Fruit fly (Drosophila melanogaster) whole organism: ENCODE data around the gene GCC88.

Experiments
- CG8478 ChIP-seq: fragments of >200 bp; optimal IDR thresholded peaks from 2 replicates; lab custom pipeline; 2018; ENCODE audit warnings: inconsistent platforms
- Dll ChIP-seq: fragments of >200 bp; optimal IDR thresholded peaks from 2 replicates; lab custom pipeline; 2017
- EcR ChIP-seq, 2 experiments: fragments of >200 bp; optimal IDR thresholded peaks; 2 replicates each; lab custom pipeline; 2017; ENCODE audit warnings: missing biosample characterization in 2 of 2, missing genetic modification characterization in 2 of 2, missing genetic modification reagents in 2 of 2
- pan ChIP-seq: fragments of >200 bp; optimal IDR thresholded peaks from 2 replicates; lab custom pipeline; 2017
- psq ChIP-seq: fragments of >200 bp; optimal IDR thresholded peaks from 2 replicates; lab custom pipeline; 2017
- usp ChIP-seq: fragments of >200 bp; optimal IDR thresholded peaks from 2 replicates; lab custom pipeline; 2017; ENCODE audit warnings: missing biosample characterization, missing genetic modification characterization, mixed read lengths

Gene GCC88

DNA sequence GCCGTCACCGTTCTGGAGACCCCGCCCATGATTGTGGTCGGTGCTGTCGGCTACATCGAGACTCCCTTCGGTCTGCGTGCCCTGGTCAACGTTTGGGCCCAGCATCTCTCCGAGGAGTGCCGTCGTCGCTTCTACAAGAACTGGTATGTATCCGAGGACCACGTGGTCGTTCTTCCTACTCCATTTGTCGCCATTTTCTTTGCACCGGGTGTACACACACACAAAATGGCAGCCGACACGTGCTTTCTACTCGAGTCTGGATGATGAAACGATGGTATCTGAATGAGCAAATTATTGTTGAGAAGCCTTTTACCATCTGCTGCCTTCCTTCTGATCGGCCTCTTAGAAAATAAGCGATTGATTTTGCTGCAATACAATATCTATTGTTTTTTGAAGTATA lies 7.8 kb downstream of the GCC88 start:
- TF ChIP-seq Dll (no peak), pan (lab: Kevin White, UChicago) (no peak), EcR (GFP tag; optimal IDR thresholded peaks at IDR 0.05; lab: Kevin White, UChicago) (no peak), usp (no peak), psq (lab: Kevin White, UChicago) (no peak)

DNA sequence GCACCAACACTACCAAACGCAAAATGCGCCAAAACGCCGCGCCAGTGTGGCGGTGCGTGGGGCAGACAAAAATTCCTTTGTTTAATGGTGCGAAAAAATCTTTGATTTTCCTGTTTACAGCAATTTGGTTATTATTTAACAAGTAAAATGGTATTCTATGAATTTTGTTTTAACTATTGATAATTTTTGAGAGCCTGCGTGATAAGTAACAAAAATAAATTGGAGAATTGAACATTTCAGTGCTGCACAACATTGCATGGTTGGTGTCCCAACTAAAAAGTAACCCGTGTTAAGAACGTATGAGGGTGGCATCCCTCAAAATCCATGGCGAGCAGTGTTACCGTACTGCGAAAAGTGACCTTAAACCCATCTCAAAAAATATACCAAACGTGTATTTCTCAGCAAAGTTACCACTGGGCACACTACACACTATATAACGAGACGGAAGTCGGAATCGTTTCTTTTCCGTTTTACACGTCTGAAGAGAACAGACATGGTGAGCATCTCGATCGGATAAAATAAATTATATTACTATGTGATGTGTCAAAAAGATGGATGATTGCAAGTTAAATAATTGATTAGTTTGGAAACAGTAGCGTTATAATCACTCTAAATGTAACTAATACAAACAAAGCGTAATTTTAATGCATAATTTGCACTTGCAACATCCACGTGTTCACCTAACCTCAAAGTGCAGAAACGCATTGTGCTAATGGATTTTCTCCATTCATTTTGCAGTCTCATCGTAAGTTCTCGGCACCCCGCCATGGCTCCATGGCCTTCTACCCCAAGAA lies 8.8 kb downstream of the GCC88 start, which contains the start of the genes CG6693 and RpL3:
Gene CG6693, minus strand, starts transcription at position 203 of the 794 bp plus-strand sequence.
Gene RpL3, plus strand, starts transcription at position 458 of the 794 bp plus-strand sequence.
- TF ChIP-seq psq (lab: Kevin White, UChicago) = no peak
- no peak for TF ChIP-seq pan (lab: Kevin White, UChicago)
- TF ChIP-seq usp = no peak

- TF ChIP-seq usp = no peak
- TF ChIP-seq Dll = no peak
- no peak for TF ChIP-seq pan (lab: Kevin White, UChicago)
- no peak for TF ChIP-seq CG8478 (lab: Kevin White, UChicago)
- no peak for TF ChIP-seq psq (lab: Kevin White, UChicago)
- no peak for TF ChIP-seq EcR (GFP tag; optimal IDR thresholded peaks at IDR 0.05; lab: Kevin White, UChicago)
Measured at dm6 chr3R:11219883-11220282, 10.5 kb downstream of the GCC88 start, which contains the start of gene CG6689. TSS of gene CG6689 (minus strand) at chr3R:11220064.

- TF ChIP-seq usp (no peak), pan (lab: Kevin White, UChicago) (no peak), EcR (GFP tag; optimal IDR thresholded peaks at IDR 0.05; lab: Kevin White, UChicago) (no peak), psq (lab: Kevin White, UChicago) (no peak)
Measured at dm6 chr3R:11216156-11216630, 14.2 kb downstream of the GCC88 start, which contains the start of the genes RpS25 and CG4820. TSS of gene RpS25 (minus strand) at chr3R:11216287. TSS of gene CG4820 (plus strand) at chr3R:11216535.

dm6 chr3R:11214449-11214950 lies 15.9 kb downstream of the GCC88 start, which contains the start of gene ZnT86D:
TSS of gene ZnT86D (minus strand) at chr3R:11214539.
- TF ChIP-seq psq (lab: Kevin White, UChicago) (no peak), usp (no peak), CG8478 (lab: Kevin White, UChicago) (no peak), EcR (GFP tag; optimal IDR thresholded peaks at IDR 0.05; lab: Kevin White, UChicago) (no peak), Dll (no peak), pan (lab: Kevin White, UChicago) (no peak)

dm6 chr3R:11211291-11212061 lies 18.9 kb downstream of the GCC88 start:
- TF ChIP-seq psq (lab: Kevin White, UChicago) = no peak
- TF ChIP-seq pan (lab: Kevin White, UChicago) = no peak
- TF ChIP-seq EcR (GFP tag; optimal IDR thresholded peaks at IDR 0.05; lab: Kevin White, UChicago) = no peak
- no peak for TF ChIP-seq usp
- no peak for TF ChIP-seq Dll
- no peak for TF ChIP-seq CG8478 (lab: Kevin White, UChicago)

- TF ChIP-seq Dll (no peak), CG8478 (lab: Kevin White, UChicago) (no peak), psq (lab: Kevin White, UChicago) (no peak), usp (no peak), pan (lab: Kevin White, UChicago) (no peak), EcR (GFP tag; optimal IDR thresholded peaks at IDR 0.05; lab: Kevin White, UChicago) (no peak)
Measured at dm6 chr3R:11209801-11210402, 20.5 kb downstream of the GCC88 start, which contains the start of the genes SdhC and Tctp. TSS of gene SdhC (minus strand) at chr3R:11209849. TSS of gene Tctp (plus strand) at chr3R:11210247.

DNA sequence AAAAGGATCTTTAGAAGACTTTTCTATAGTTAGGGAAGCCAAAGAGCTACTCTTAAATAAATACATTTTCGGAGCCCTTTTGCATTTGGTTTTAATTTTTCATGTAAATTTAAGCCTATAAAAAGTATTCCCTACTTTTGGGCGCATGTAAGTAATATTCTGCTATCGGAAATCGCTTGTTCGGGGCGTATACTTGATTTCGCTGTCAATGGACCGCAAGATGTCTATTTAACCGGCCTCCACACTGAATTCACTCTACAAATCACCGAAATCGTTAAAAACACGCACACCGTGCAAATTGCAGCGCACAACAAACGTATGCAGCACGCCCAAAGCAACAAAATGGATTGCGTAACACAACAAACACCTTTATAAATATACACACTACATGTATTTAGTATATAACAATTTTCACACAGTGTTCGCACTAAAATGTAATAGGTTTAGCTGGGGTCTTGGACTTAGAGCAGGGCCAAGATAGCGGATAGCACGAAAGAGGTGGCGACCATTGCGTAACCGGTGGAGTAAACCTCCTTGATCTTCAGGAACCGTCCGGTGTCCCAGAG lies 21.6 kb downstream of the GCC88 start:
- TF ChIP-seq psq (lab: Kevin White, UChicago) (no peak), Dll (no peak), pan (lab: Kevin White, UChicago) (no peak), EcR (GFP tag; optimal IDR thresholded peaks at IDR 0.05; lab: Kevin White, UChicago) (no peak), usp (no peak), CG8478 (lab: Kevin White, UChicago) (no peak)

dm6 chr3R:11200885-11201421 lies 29.4 kb downstream of the GCC88 start:
- TF ChIP-seq usp (no peak), psq (lab: Kevin White, UChicago) (no peak), pan (lab: Kevin White, UChicago) (peak; percentile 88), CG8478 (lab: Kevin White, UChicago) (no peak), Dll (no peak), EcR (GFP tag; optimal IDR thresholded peaks at IDR 0.05; lab: Kevin White, UChicago) (no peak)

DNA sequence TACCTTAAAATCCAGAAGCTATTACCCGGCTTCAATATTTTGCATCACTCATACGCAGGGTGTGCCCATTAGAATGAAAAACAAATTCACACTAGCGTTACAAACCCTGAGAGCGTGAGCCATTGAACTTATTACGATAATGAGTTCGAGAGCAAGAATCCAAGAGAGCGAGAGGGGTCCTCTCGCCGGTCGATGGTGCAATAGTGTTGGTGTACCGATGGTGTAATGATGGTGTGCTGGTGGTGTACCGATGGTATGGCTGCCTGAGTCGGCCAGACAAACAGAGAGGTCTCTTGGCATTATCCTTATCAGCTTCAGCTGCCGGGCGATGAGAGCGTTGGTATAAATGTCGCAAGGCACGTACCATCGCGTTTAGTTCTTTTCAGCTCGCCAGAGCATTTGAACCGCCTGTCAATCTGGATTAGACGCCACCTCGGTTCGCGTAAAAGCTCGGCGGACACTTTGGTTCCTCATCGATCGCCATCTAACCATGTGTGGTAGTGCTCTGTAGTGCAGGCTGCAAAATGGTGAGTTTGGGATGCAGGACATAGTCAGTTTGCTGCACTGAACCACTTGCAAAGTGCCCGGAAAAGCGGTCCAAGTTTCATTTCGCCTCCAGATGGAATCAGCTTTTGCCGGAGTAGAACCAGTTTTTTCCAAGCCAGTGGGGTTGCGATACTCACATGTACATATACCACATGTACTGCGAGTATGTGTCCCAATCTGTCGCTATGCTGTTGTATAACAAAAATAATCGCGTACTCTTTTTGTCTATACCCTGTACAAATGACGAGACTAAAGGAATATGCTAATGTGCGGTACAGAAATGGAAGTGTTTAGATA lies 30.1 kb downstream of the GCC88 start:
- TF ChIP-seq CG8478 (lab: Kevin White, UChicago) (no peak), EcR (GFP tag; optimal IDR thresholded peaks at IDR 0.05; lab: Kevin White, UChicago) (peak in 1 of 2 experiments; percentile 74)
